Fruit fly (Drosophila melanogaster): ENCODE data around the gene CG9705.
A peak's percentile ranks its signal among the peaks of the same experiment; 100 is the strongest.

Gene CG9705

DNA sequence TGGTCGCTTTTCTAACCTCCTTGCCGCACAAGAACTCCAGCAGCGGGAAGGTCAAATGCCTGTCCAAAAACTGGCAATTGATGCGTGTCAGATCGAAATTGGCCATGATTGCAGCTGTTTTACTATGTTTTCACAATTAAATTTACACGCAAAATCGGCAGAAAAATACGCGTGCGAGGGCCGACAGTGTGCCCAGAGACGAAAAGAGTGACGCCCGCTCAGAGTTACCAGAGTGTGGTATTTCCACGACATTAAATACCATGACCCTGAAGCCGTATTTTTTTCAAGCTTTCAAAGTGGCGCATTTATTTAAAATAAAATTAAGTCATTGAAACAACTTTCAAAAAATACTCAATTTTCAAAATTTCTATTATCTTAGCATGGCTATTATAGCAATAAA, 6.8 kb downstream of the CG9705 start, which contains the start of gene eIF3e (continued):
- TF ChIP-seq sna (GFP tag; IDR thresholded peaks at IDR 0.05; ENCODE audit: partially characterized antibody) (no peak), CG10543 (GFP tag; optimal IDR thresholded peaks at IDR 0.05) (no peak), CG18619 (GFP tag; optimal IDR thresholded peaks at IDR 0.05) (no peak), E2f2 (GFP tag; IDR thresholded peaks at IDR 0.05) (peak; percentile 89), nau (GFP tag; optimal IDR thresholded peaks at IDR 0.05) (no peak), seq (GFP tag; IDR thresholded peaks at IDR 0.05) (no peak), mirr (GFP tag; optimal IDR thresholded peaks at IDR 0.05) (no peak), CG10431 (GFP tag; optimal IDR thresholded peaks at IDR 0.05) (no peak), Fer1 (GFP tag; optimal IDR thresholded peaks at IDR 0.05) (no peak), wor (GFP tag; IDR thresholded peaks at IDR 0.05) (no peak), crol (GFP tag; IDR thresholded peaks at IDR 0.05) (no peak), nmo (GFP tag; optimal IDR thresholded peaks at IDR 0.05) (peak; percentile 23), MTF-1 (GFP tag; optimal IDR thresholded peaks at IDR 0.05; ENCODE audit: borderline replicate concordance) (no peak), tio (GFP tag; optimal IDR thresholded peaks at IDR 0.05) (no peak), CG17361 (GFP tag; IDR thresholded peaks at IDR 0.05) (no peak), danr (GFP tag; IDR thresholded peaks at IDR 0.05) (no peak), ssp (GFP tag; IDR thresholded peaks at IDR 0.05) (no peak), exex (tag; optimal IDR thresholded peaks at IDR 0.05) (no peak), CG10366 (GFP tag; IDR thresholded peaks at IDR 0.05) (no peak), Lhr (GFP tag; optimal IDR thresholded peaks at IDR 0.05) (peak; percentile 62), CG13894 (tag; optimal IDR thresholded peaks at IDR 0.05) (no peak), dan (GFP tag; IDR thresholded peaks at IDR 0.05) (no peak), Chrac-16 (GFP tag; optimal IDR thresholded peaks at IDR 0.05) (no peak), Jarid2 (GFP tag; optimal IDR thresholded peaks at IDR 0.05) (no peak), trh (GFP tag; optimal IDR thresholded peaks at IDR 0.05) (no peak), Myb (GFP tag; optimal IDR thresholded peaks at IDR 0.05) (no peak), NfI (GFP tag; optimal IDR thresholded peaks at IDR 0.05) (no peak), MESR4 (GFP tag; optimal IDR thresholded peaks at IDR 0.05) (peak; percentile 99), Rfx (GFP tag; IDR thresholded peaks at IDR 0.05) (peak; percentile 43; the same call in 1 of the 2 replicates), sc (optimal IDR thresholded peaks at IDR 0.05) (no peak), sc (GFP tag; optimal IDR thresholded peaks at IDR 0.05) (no peak), trem (tag; optimal IDR thresholded peaks at IDR 0.05) (peak; percentile 50), CG14667 (GFP tag; IDR thresholded peaks at IDR 0.05) (no peak), CG30020 (tag; optimal IDR thresholded peaks at IDR 0.05) (no peak), ems (GFP tag; optimal IDR thresholded peaks at IDR 0.05) (no peak), Awh (GFP tag; IDR thresholded peaks at IDR 0.05) (no peak), dm (GFP tag; optimal IDR thresholded peaks at IDR 0.05) (peak; percentile 57), dmrt11E (tag; optimal IDR thresholded peaks at IDR 0.05) (no peak), CG2889 (GFP tag; IDR thresholded peaks at IDR 0.05) (no peak), CG18011 (GFP tag; optimal IDR thresholded peaks at IDR 0.05) (peak; percentile 8), CG12219 (GFP tag; optimal IDR thresholded peaks at IDR 0.05) (no peak), CG16815 (GFP tag; optimal IDR thresholded peaks at IDR 0.05) (no peak), CG34224 (GFP tag; IDR thresholded peaks at IDR 0.05; ENCODE audit: partially characterized antibody) (no peak), unc-4 (GFP tag; IDR thresholded peaks at IDR 0.05; ENCODE audit: partially characterized antibody) (no peak), slbo (GFP tag; IDR thresholded peaks at IDR 0.05) (no peak), Atf6 (GFP tag; IDR thresholded peaks at IDR 0.05) (no peak), CG13424 (tag; optimal IDR thresholded peaks at IDR 0.05) (no peak), zfh2 (GFP tag; optimal IDR thresholded peaks at IDR 0.05) (no peak), Sox102F (GFP tag; optimal IDR thresholded peaks at IDR 0.05) (no peak), Sry-δ (GFP tag; optimal IDR thresholded peaks at IDR 0.05) (peak; percentile 9), ci (GFP tag; IDR thresholded peaks at IDR 0.05) (no peak), aop (GFP tag; IDR thresholded peaks at IDR 0.05) (no peak)

Measured in whole organism, embryonic.